Fruit fly (Drosophila melanogaster): ENCODE results near the gene mnb.
A peak's percentile ranks its signal among the peaks of the same experiment; 100 is the strongest.

DNA sequence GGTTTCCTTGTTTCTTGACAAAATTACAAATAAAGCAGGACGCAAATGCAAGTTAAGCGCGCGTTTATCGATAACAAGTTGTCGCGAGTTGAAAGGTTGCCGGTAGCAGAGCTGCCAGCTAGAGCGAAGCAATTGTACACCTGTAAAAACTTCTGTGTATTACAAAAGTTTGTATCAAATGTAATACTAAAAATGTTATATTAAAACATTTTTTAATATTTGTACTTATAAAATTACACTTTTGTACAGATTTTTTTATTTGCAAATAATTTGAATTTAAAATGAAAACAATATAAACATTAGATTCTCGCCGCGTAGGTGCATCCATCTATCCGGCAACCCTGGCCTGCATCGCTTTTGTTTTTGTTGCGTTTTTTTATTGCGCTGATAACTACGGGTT lies 42.4 kb downstream of the mnb start, which contains the start of the genes CG8142 and Ucp4A:
- TF ChIP-seq CHES-1-like (GFP tag; optimal IDR thresholded peaks at IDR 0.05), result no peak
- peak; percentile 91 for TF ChIP-seq danr (GFP tag; IDR thresholded peaks at IDR 0.05)
- TF ChIP-seq ac (GFP tag; optimal IDR thresholded peaks at IDR 0.05), result peak; percentile 18

Measured in whole organism, embryonic.